Fruit fly (Drosophila melanogaster) Kc167 (cell line): Measurements from ENCODE around the gene HINT1.

Experiments
- h ChIP-seq: fragments of >200 bp; optimal IDR thresholded peaks from 3 replicates; lab custom pipeline; 2018; ENCODE audit warnings: missing external identifiers
- insv ChIP-seq: fragments of >200 bp; optimal IDR thresholded peaks from 3 replicates; lab custom pipeline; 2018; ENCODE audit warnings: missing external identifiers
- psq ChIP-seq: fragments of >200 bp; optimal IDR thresholded peaks from 2 replicates; lab custom pipeline; 2017; ENCODE audit warnings: missing external identifiers
- ttk ChIP-seq: sonication (Bioruptor generic); optimal IDR thresholded peaks from 2 replicates; lab custom pipeline; 2017; ENCODE audit warnings: missing external identifiers

DNA sequence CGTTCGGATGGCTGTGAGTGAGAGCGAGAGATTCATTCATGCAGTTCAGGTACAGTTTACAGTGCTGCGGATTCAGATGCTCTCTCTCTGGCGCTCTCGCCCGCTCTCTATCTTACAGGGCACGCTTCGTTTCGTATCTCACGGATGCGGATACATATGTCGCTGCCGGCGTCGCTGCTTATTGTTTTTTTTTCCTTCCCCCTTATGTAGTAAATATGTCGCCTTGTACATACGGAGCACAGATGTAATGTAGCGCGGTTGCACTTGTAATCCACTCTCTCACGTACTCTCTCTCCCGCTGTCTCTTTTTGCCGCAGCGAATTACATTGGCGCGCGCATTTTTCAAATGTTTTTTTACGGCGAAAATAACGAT, 14.6 kb upstream of the HINT1 start:
- TF ChIP-seq psq (lab: Kevin White, UChicago) (no peak), h (lab: Kevin White, UChicago) (peak; percentile 76), ttk (lab: Kevin White, UChicago) (no peak), insv (peak; percentile 89)
